Worm (Caenorhabditis elegans): ENCODE data around the gene C45H4.13.

Gene C45H4.13

ce11 chrV:2159331-2159730, 8.6 kb upstream of the C45H4.13 start, which contains the start of gene C45H4.14:
Gene C45H4.14 (minus strand): TSS chrV:2159431.
- TF ChIP-seq F13C5.2 (tag; optimal IDR thresholded peaks at IDR 0.05) (no peak), ceh-36 (tag; optimal IDR thresholded peaks at IDR 0.05) (no peak)

ce11 chrV:2156830-2157229, 6.1 kb upstream of the C45H4.13 start, which contains the start of gene srbc-22:
Gene srbc-22 (plus strand): TSS chrV:2157130.
- TF ChIP-seq ceh-36 (tag; optimal IDR thresholded peaks at IDR 0.05) (no peak), sea-1 (GFP tag; conservative IDR thresholded peaks at IDR 0.05) (no peak), F13C5.2 (tag; optimal IDR thresholded peaks at IDR 0.05) (no peak), hmbx-1 (tag; optimal IDR thresholded peaks at IDR 0.05) (no peak), B0310.2 (tag; optimal IDR thresholded peaks at IDR 0.05) (no peak), scrt-1 (GFP tag; IDR thresholded peaks at IDR 0.05) (no peak), hnd-1 (tag; optimal IDR thresholded peaks at IDR 0.05) (no peak), hmg-4 (GFP tag; optimal IDR thresholded peaks at IDR 0.05) (no peak), ama-1 (optimal IDR thresholded peaks at IDR 0.05) (no peak), tra-4 (tag; optimal IDR thresholded peaks at IDR 0.05) (no peak), aly-1 (tag; optimal IDR thresholded peaks at IDR 0.05) (no peak), tbx-11 (GFP tag; IDR thresholded peaks at IDR 0.05) (no peak), ets-7 (tag; optimal IDR thresholded peaks at IDR 0.05) (no peak), flt-1 (GFP tag; IDR thresholded peaks at IDR 0.05) (no peak)

ce11 chrV:2155232-2155631, 4.5 kb upstream of the C45H4.13 start, which contains the start of gene srbc-21:
Gene srbc-21 (plus strand): TSS chrV:2155532.
- TF ChIP-seq sea-1 (GFP tag; conservative IDR thresholded peaks at IDR 0.05), result no peak
- TF ChIP-seq scrt-1 (GFP tag; IDR thresholded peaks at IDR 0.05), result no peak
- no peak for TF ChIP-seq hmg-4 (GFP tag; optimal IDR thresholded peaks at IDR 0.05)
- TF ChIP-seq ama-1 (optimal IDR thresholded peaks at IDR 0.05), result no peak
- no peak for TF ChIP-seq hnd-1 (tag; optimal IDR thresholded peaks at IDR 0.05)
- TF ChIP-seq tra-4 (tag; optimal IDR thresholded peaks at IDR 0.05), result no peak

- no peak for TF ChIP-seq ets-7 (tag; optimal IDR thresholded peaks at IDR 0.05)
- no peak for TF ChIP-seq sea-1 (GFP tag; conservative IDR thresholded peaks at IDR 0.05)
These were observed 2.5 kb upstream of the C45H4.13 start, which contains the start of gene srbc-23 for ce11 chrV:2153274-2153673. Gene srbc-23 (plus strand): TSS chrV:2153574.

- TF ChIP-seq hnd-1 (tag; optimal IDR thresholded peaks at IDR 0.05), result no peak
- TF ChIP-seq hmbx-1 (tag; optimal IDR thresholded peaks at IDR 0.05), result no peak
- TF ChIP-seq hmg-4 (GFP tag; optimal IDR thresholded peaks at IDR 0.05), result no peak
- TF ChIP-seq ama-1 (optimal IDR thresholded peaks at IDR 0.05), result no peak
- TF ChIP-seq ceh-36 (tag; optimal IDR thresholded peaks at IDR 0.05), result no peak
- no peak for TF ChIP-seq ets-7 (tag; optimal IDR thresholded peaks at IDR 0.05)
- TF ChIP-seq tra-4 (tag; optimal IDR thresholded peaks at IDR 0.05), result no peak
- no peak for TF ChIP-seq sea-1 (GFP tag; conservative IDR thresholded peaks at IDR 0.05)
- TF ChIP-seq ceh-13 (GFP tag; optimal IDR thresholded peaks at IDR 0.05), result no peak
- no peak for TF ChIP-seq tbx-11 (GFP tag; IDR thresholded peaks at IDR 0.05)
- TF ChIP-seq aly-1 (tag; optimal IDR thresholded peaks at IDR 0.05), result no peak
- TF ChIP-seq pes-1 (GFP tag; IDR thresholded peaks at IDR 0.05), result no peak
- TF ChIP-seq F13C5.2 (tag; optimal IDR thresholded peaks at IDR 0.05), result no peak
- TF ChIP-seq scrt-1 (GFP tag; IDR thresholded peaks at IDR 0.05), result no peak
- no peak for TF ChIP-seq tbx-37 (GFP tag; conservative IDR thresholded peaks at IDR 0.05)
These were observed 682 bp upstream of the C45H4.13 start, which contains the start of gene srbc-24 for ce11 chrV:2151458-2151857. Gene srbc-24 (plus strand): TSS chrV:2151758.

- TF ChIP-seq flt-1 (GFP tag; IDR thresholded peaks at IDR 0.05) (no peak), tbx-37 (GFP tag; conservative IDR thresholded peaks at IDR 0.05) (no peak), tbx-11 (GFP tag; IDR thresholded peaks at IDR 0.05) (no peak), hmg-4 (GFP tag; optimal IDR thresholded peaks at IDR 0.05) (no peak), aly-1 (tag; optimal IDR thresholded peaks at IDR 0.05) (no peak), sea-1 (GFP tag; conservative IDR thresholded peaks at IDR 0.05) (no peak), B0310.2 (tag; optimal IDR thresholded peaks at IDR 0.05) (no peak), hnd-1 (tag; optimal IDR thresholded peaks at IDR 0.05) (no peak), pes-1 (GFP tag; IDR thresholded peaks at IDR 0.05) (no peak), scrt-1 (GFP tag; IDR thresholded peaks at IDR 0.05) (no peak), ets-7 (tag; optimal IDR thresholded peaks at IDR 0.05) (no peak), hmbx-1 (tag; optimal IDR thresholded peaks at IDR 0.05) (no peak), ama-1 (optimal IDR thresholded peaks at IDR 0.05) (no peak), ceh-36 (tag; optimal IDR thresholded peaks at IDR 0.05) (no peak), ceh-13 (GFP tag; optimal IDR thresholded peaks at IDR 0.05) (no peak), tra-4 (tag; optimal IDR thresholded peaks at IDR 0.05) (no peak), F13C5.2 (tag; optimal IDR thresholded peaks at IDR 0.05) (no peak)
These were observed 1.3 kb downstream of the C45H4.13 start, which contains the start of gene C45H4.21 for ce11 chrV:2149432-2149831. Gene C45H4.21 (minus strand): TSS chrV:2149532.

ce11 chrV:2146795-2147194, 4.0 kb downstream of the C45H4.13 start, which contains the start of gene srbc-20:
Gene srbc-20 (plus strand): TSS chrV:2147095.
- TF ChIP-seq pes-1 (GFP tag; IDR thresholded peaks at IDR 0.05), result no peak
- no peak for TF ChIP-seq sea-1 (GFP tag; conservative IDR thresholded peaks at IDR 0.05)
- no peak for TF ChIP-seq ets-7 (tag; optimal IDR thresholded peaks at IDR 0.05)
- no peak for TF ChIP-seq hmg-4 (GFP tag; optimal IDR thresholded peaks at IDR 0.05)
- TF ChIP-seq ceh-13 (GFP tag; optimal IDR thresholded peaks at IDR 0.05), result no peak
- TF ChIP-seq tbx-37 (GFP tag; conservative IDR thresholded peaks at IDR 0.05), result no peak
- no peak for TF ChIP-seq tra-4 (tag; optimal IDR thresholded peaks at IDR 0.05)

- no peak for TF ChIP-seq F13C5.2 (tag; optimal IDR thresholded peaks at IDR 0.05)
- no peak for TF ChIP-seq hmbx-1 (tag; optimal IDR thresholded peaks at IDR 0.05)
- TF ChIP-seq hnd-1 (tag; optimal IDR thresholded peaks at IDR 0.05), result no peak
These were observed 4.7 kb downstream of the C45H4.13 start, which contains the start of gene str-52 for ce11 chrV:2146044-2146443. Gene str-52 (minus strand): TSS chrV:2146144.

All from whole organism, early embryonic.